Worm (Caenorhabditis elegans): Measurements from ENCODE around the gene F42A10.7.

Gene F42A10.7

ce11 chrIII:6177631-6178030, 855 bp downstream of the F42A10.7 start:
- TF ChIP-seq nhr-80 (tag; optimal IDR thresholded peaks at IDR 0.05) (peak; percentile 13), Y79H2A.3 (GFP tag; conservative IDR thresholded peaks at IDR 0.05) (no peak)

ce11 chrIII:6176761-6177160, 1.7 kb downstream of the F42A10.7 start, which contains the start of gene F42A10.6:
F42A10.6 (minus strand) TSS chrIII:6176861.
- TF ChIP-seq K11D2.4 (GFP tag; IDR thresholded peaks at IDR 0.05) = no peak
- peak; percentile 59 for TF ChIP-seq nhr-80 (tag; optimal IDR thresholded peaks at IDR 0.05)
- no peak for TF ChIP-seq lin-40 (tag; optimal IDR thresholded peaks at IDR 0.05)

- TF ChIP-seq rec-8 (tag; optimal IDR thresholded peaks at IDR 0.05) (no peak), ceh-27 (GFP tag; optimal IDR thresholded peaks at IDR 0.05) (no peak), hrde-1 (tag; optimal IDR thresholded peaks at IDR 0.05; ENCODE audit: borderline replicate concordance) (peak; percentile 61), nfyb-1 (GFP tag; IDR thresholded peaks at IDR 0.05) (0 out of 2 replicates have a peak, but pooled peaks have one; percentile 30), hlh-12 (tag; optimal IDR thresholded peaks at IDR 0.05) (no peak), tlf-1 (GFP tag; optimal IDR thresholded peaks at IDR 0.05) (no peak), F39B2.1 (GFP tag; IDR thresholded peaks at IDR 0.05) (0 out of 2 replicates have a peak, but pooled peaks have one; percentile 52), B0035.1 (tag; optimal IDR thresholded peaks at IDR 0.05) (no peak), snpc-1.1 (tag; optimal IDR thresholded peaks at IDR 0.05; ENCODE audit: insufficient read depth) (no peak), athp-1 (tag; optimal IDR thresholded peaks at IDR 0.05) (no peak), fkh-3 (tag; optimal IDR thresholded peaks at IDR 0.05) (no peak), akir-1 (GFP tag; optimal IDR thresholded peaks at IDR 0.05) (no peak), sea-2 (GFP tag; IDR thresholded peaks at IDR 0.05) (no peak)
Measured at ce11 chrIII:6176172-6176571, 2.3 kb downstream of the F42A10.7 start.

ce11 chrIII:6173020-6173597, 5.4 kb downstream of the F42A10.7 start, which contains the start of the genes abcf-3 and F42A10.5:
abcf-3 (plus strand) TSS chrIII:6173403.
F42A10.5 (minus strand) TSS chrIII:6173477.
- TF ChIP-seq snpc-1.3 (tag; optimal IDR thresholded peaks at IDR 0.05; ENCODE audit: insufficient read depth) (peak; percentile 67), efl-1 (GFP tag; optimal IDR thresholded peaks at IDR 0.05) (peak; percentile 23), D2030.7 (GFP tag; IDR thresholded peaks at IDR 0.05) (peak; percentile 41; the same call in 1 of the 2 replicates), nfya-2 (GFP tag; IDR thresholded peaks at IDR 0.05) (no peak), ekl-4 (GFP tag; IDR thresholded peaks at IDR 0.05) (no peak), ztf-26 (tag; optimal IDR thresholded peaks at IDR 0.05) (no peak), Y53G8AR.9 (GFP tag; conservative IDR thresholded peaks at IDR 0.05) (0 out of 2 replicates have a peak, but pooled peaks have one; percentile 58), lin-54 (GFP tag; optimal IDR thresholded peaks at IDR 0.05) (peak; percentile 64), egl-44 (GFP tag; IDR thresholded peaks at IDR 0.05) (no peak), repo-1 (tag; optimal IDR thresholded peaks at IDR 0.05) (no peak), snpc-3.4 (tag; optimal IDR thresholded peaks at IDR 0.05) (peak; percentile 29), hmg-1.2 (GFP tag; IDR thresholded peaks at IDR 0.05) (no peak), xnd-1 (tag; optimal IDR thresholded peaks at IDR 0.05) (peak; percentile 28), lin-35 (GFP tag; optimal IDR thresholded peaks at IDR 0.05) (peak in 1 of 3 experiments; percentile 66), cebp-1 (GFP tag; IDR thresholded peaks at IDR 0.05) (no peak), cebp-1 (tag; optimal IDR thresholded peaks at IDR 0.05) (peak; percentile 93), cebp-2 (GFP tag; IDR thresholded peaks at IDR 0.05) (no peak), attf-5 (GFP tag; optimal IDR thresholded peaks at IDR 0.05) (peak; percentile 33), somi-1 (GFP tag; optimal IDR thresholded peaks at IDR 0.05) (no peak), lsl-1 (GFP tag; optimal IDR thresholded peaks at IDR 0.05) (peak; percentile 47), attf-3 (GFP tag; conservative IDR thresholded peaks at IDR 0.05) (0 out of 2 replicates have a peak, but pooled peaks have one; percentile 12), sea-2 (GFP tag; IDR thresholded peaks at IDR 0.05) (no peak), lin-40 (tag; optimal IDR thresholded peaks at IDR 0.05) (peak; percentile 52), rcor-1 (GFP tag; IDR thresholded peaks at IDR 0.05) (0 out of 2 replicates have a peak, but pooled peaks have one; percentile 31), nhr-80 (tag; optimal IDR thresholded peaks at IDR 0.05) (peak; percentile 41), pbrm-1 (GFP tag; IDR thresholded peaks at IDR 0.05) (peak; percentile 41; the same call in 1 of the 2 replicates), nfyb-1 (GFP tag; IDR thresholded peaks at IDR 0.05) (0 out of 2 replicates have a peak, but pooled peaks have one; percentile 40), ceh-40 (GFP tag; IDR thresholded peaks at IDR 0.05) (no peak), egl-18 (GFP tag; IDR thresholded peaks at IDR 0.05) (no peak)

Measured in whole organism, young adult.